Worm (Caenorhabditis elegans): ENCODE data around the gene F41E6.5.

DNA sequence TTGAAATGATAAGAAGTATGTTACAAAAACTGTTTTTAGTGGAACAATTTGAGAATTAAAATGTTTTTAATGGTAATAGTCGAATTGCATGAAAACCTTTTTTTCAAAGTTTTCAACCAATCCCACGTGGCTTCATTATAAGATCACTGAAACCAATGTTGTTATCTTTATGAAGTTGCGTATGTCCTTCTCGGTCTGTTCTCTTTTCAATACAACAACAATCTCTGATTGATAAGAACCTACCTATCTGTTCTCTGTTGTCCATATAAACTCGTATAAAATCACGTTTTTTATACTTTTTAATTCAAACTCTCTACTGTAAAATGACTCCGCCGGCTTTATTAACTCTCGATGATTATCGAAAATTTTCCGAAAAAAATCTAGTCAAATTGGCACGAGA is at the start of gene F41E6.5:
- TF ChIP-seq unc-42 (tag; optimal IDR thresholded peaks at IDR 0.05) (no peak), ceh-6 (GFP tag; optimal IDR thresholded peaks at IDR 0.05) (no peak), dmd-4 (tag; optimal IDR thresholded peaks at IDR 0.05; ENCODE audit: borderline replicate concordance) (no peak), ztf-16 (tag; optimal IDR thresholded peaks at IDR 0.05) (no peak), ceh-19 (GFP tag; optimal IDR thresholded peaks at IDR 0.05) (no peak), elt-4 (tag; optimal IDR thresholded peaks at IDR 0.05) (no peak), pha-4 (tag; optimal IDR thresholded peaks at IDR 0.05) (no peak), Y22D7AL.16 (tag; optimal IDR thresholded peaks at IDR 0.05) (no peak), fax-1 (tag; optimal IDR thresholded peaks at IDR 0.05) (no peak), npax-4 (tag; optimal IDR thresholded peaks at IDR 0.05) (no peak), F13H6.1 (tag; optimal IDR thresholded peaks at IDR 0.05) (no peak), pros-1 (tag; optimal IDR thresholded peaks at IDR 0.05) (no peak)

Measured in whole organism, late embryonic.